Worm (Caenorhabditis elegans): Measurements from ENCODE around the gene srh-281.

ce11 chrV:16182918-16183317 lies 7.7 kb upstream of the srh-281 start, which contains the start of gene srh-277:
- TF ChIP-seq med-1 (GFP tag; optimal IDR thresholded peaks at IDR 0.05; ENCODE audit: insufficient read depth): no peak
- no peak for TF ChIP-seq tab-1 (GFP tag; IDR thresholded peaks at IDR 0.05)
- TF ChIP-seq ztf-23 (GFP tag; IDR thresholded peaks at IDR 0.05): no peak
- no peak for TF ChIP-seq flt-1 (GFP tag; IDR thresholded peaks at IDR 0.05)
- no peak for TF ChIP-seq cog-1 (tag; optimal IDR thresholded peaks at IDR 0.05)
- no peak for TF ChIP-seq T22C8.4 (GFP tag; IDR thresholded peaks at IDR 0.05)
